Fruit fly (Drosophila melanogaster): Measurements from ENCODE around the gene Lkb1.

Lkb1 gene

DNA sequence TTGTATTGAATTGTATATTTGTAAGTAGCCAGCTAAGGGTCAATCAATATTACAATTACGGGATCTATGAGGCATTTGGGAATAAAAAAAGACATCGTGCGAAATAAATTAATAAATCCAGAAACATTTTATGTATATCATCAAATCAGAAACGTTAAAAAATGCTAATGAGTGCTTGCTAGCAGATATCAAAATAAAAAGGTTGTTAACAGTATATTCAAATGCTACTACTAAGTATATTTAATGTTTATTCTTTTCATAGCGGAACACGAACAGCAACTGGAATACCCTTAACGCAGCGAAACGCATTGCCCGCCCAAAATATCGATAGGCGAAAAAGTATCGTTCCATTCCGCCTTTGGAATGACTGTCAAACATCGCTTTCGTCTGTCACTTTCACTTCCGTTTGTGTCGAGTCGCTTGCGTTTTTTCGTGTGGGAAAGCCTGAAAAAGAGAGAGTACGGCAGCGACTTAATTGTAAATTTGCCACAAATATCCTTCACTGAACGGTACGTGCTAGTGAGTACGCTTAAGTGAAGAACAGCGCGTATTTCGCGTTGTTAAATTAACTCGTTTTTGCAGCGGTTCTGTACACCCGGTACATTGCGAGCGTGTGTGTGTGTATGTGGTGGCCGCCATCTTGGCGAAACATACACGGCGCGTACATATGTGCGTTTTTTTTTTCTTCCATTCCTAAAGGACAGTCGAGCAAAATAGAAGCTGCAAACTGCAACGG lies 15.3 kb upstream of the Lkb1 start, which contains the start of gene B52:
B52 (plus strand) TSS at position 388 of the 736 bp plus-strand sequence.
- TF ChIP-seq CrebB (tag; optimal IDR thresholded peaks at IDR 0.05), result peak; percentile 80
- TF ChIP-seq kay (GFP tag; optimal IDR thresholded peaks at IDR 0.05), result no peak
- peak; percentile 87 for TF ChIP-seq MTF-1 (GFP tag; optimal IDR thresholded peaks at IDR 0.05; ENCODE audit: borderline replicate concordance)
- peak; percentile 20 for TF ChIP-seq zf30C (GFP tag; optimal IDR thresholded peaks at IDR 0.05)
- no peak; the same call in 1 of the 2 replicates for TF ChIP-seq Xrp1 (GFP tag; IDR thresholded peaks at IDR 0.05)
- peak; percentile 39 for TF ChIP-seq gro (GFP tag; optimal IDR thresholded peaks at IDR 0.05)
- TF ChIP-seq CG31388 (GFP tag; optimal IDR thresholded peaks at IDR 0.05), result no peak
- peak; percentile 25 for TF ChIP-seq CG3065 (GFP tag; optimal IDR thresholded peaks at IDR 0.05)
- peak; percentile 77 for TF ChIP-seq zfh1 (GFP tag; IDR thresholded peaks at IDR 0.05)
- peak; percentile 5 for TF ChIP-seq p53 (GFP tag; optimal IDR thresholded peaks at IDR 0.05)
- peak; percentile 59 for TF ChIP-seq esg (GFP tag; conservative IDR thresholded peaks at IDR 0.05)
- TF ChIP-seq salm (tag; optimal IDR thresholded peaks at IDR 0.05), result peak; percentile 11
- TF ChIP-seq CG14710 (tag; optimal IDR thresholded peaks at IDR 0.05), result peak; percentile 35
- TF ChIP-seq Dek (tag; optimal IDR thresholded peaks at IDR 0.05), result no peak
- no peak for TF ChIP-seq Usf (GFP tag; optimal IDR thresholded peaks at IDR 0.05)
- TF ChIP-seq CG6854 (GFP tag; optimal IDR thresholded peaks at IDR 0.05), result peak; percentile 70
- peak; percentile 62 for TF ChIP-seq Vsx1 (GFP tag; optimal IDR thresholded peaks at IDR 0.05)
- TF ChIP-seq Bteb2 (GFP tag; optimal IDR thresholded peaks at IDR 0.05), result peak; percentile 42
- no peak for TF ChIP-seq CG12155 (GFP tag; optimal IDR thresholded peaks at IDR 0.05)
- peak; percentile 40 for TF ChIP-seq Max (GFP tag; optimal IDR thresholded peaks at IDR 0.05)
- TF ChIP-seq sqz (GFP tag; optimal IDR thresholded peaks at IDR 0.05), result peak; percentile 67
- peak; percentile 70 for TF ChIP-seq PHDP (tag; optimal IDR thresholded peaks at IDR 0.05)
- TF ChIP-seq CG6272 (GFP tag; IDR thresholded peaks at IDR 0.05), result peak; percentile 49; the same call in 1 of the 2 replicates
- TF ChIP-seq CG7839 (tag; optimal IDR thresholded peaks at IDR 0.05), result no peak
- peak; percentile 60 for TF ChIP-seq Sry-δ (GFP tag; optimal IDR thresholded peaks at IDR 0.05)
- TF ChIP-seq TFAM (GFP tag; optimal IDR thresholded peaks at IDR 0.05), result no peak
- no peak for TF ChIP-seq cas (GFP tag; IDR thresholded peaks at IDR 0.05)
- TF ChIP-seq CG8089 (GFP tag; optimal IDR thresholded peaks at IDR 0.05), result peak; percentile 27
- no peak for TF ChIP-seq abd-A (tag; optimal IDR thresholded peaks at IDR 0.05)
- TF ChIP-seq usp (GFP tag; optimal IDR thresholded peaks at IDR 0.05), result no peak
- TF ChIP-seq pb (GFP tag; optimal IDR thresholded peaks at IDR 0.05), result peak; percentile 85
- TF ChIP-seq HLH54F (GFP tag; optimal IDR thresholded peaks at IDR 0.05), result peak; percentile 44
- TF ChIP-seq Scr (GFP tag; IDR thresholded peaks at IDR 0.05; ENCODE audit: partially characterized antibody), result peak; percentile 55
- no peak for TF ChIP-seq jigr1 (GFP tag; IDR thresholded peaks at IDR 0.05)
- no peak for TF ChIP-seq ftz-f1 (GFP tag; optimal IDR thresholded peaks at IDR 0.05)
- TF ChIP-seq NfI (GFP tag; optimal IDR thresholded peaks at IDR 0.05), result peak; percentile 82
- TF ChIP-seq CG18011 (GFP tag; optimal IDR thresholded peaks at IDR 0.05), result peak; percentile 43
- no peak for TF ChIP-seq h (optimal IDR thresholded peaks at IDR 0.05)
- peak; percentile 62 for TF ChIP-seq CG17186 (GFP tag; optimal IDR thresholded peaks at IDR 0.05)
- TF ChIP-seq CG8478 (optimal IDR thresholded peaks at IDR 0.05), result no peak
- TF ChIP-seq onecut (GFP tag; IDR thresholded peaks at IDR 0.05), result peak; percentile 77
- peak; percentile 75 for TF ChIP-seq CG6813 (GFP tag; optimal IDR thresholded peaks at IDR 0.05)
- TF ChIP-seq CG16815 (GFP tag; optimal IDR thresholded peaks at IDR 0.05), result no peak
- TF ChIP-seq CG1529 (GFP tag; optimal IDR thresholded peaks at IDR 0.05), result peak; percentile 42
- 0 out of 2 replicates have a peak, but pooled peaks have one; percentile 35 for TF ChIP-seq Nf-YA (GFP tag; IDR thresholded peaks at IDR 0.05)
- peak; percentile 68 for TF ChIP-seq CG9932 (GFP tag; IDR thresholded peaks at IDR 0.05)
- TF ChIP-seq CG7987 (GFP tag; optimal IDR thresholded peaks at IDR 0.05), result peak; percentile 93
- TF ChIP-seq Lim3 (GFP tag; IDR thresholded peaks at IDR 0.05), result no peak
- TF ChIP-seq ssp (GFP tag; IDR thresholded peaks at IDR 0.05), result peak; percentile 76
- TF ChIP-seq ATbp (GFP tag; optimal IDR thresholded peaks at IDR 0.05), result peak; percentile 54
- peak; percentile 17 for TF ChIP-seq fu2 (GFP tag; optimal IDR thresholded peaks at IDR 0.05)

Data from whole organism, embryonic.